Fruit fly (Drosophila melanogaster) whole organism, embryonic: Measurements from ENCODE around the gene Scamp.

Experiments
- Ada2b ChIP-seq: fragments of 200-800 bp; sonication (Bioruptor generic); IDR thresholded peaks from 2 replicates; pipeline ENCODE4 v1.3.6; 2022; ENCODE audit warnings: missing biosample characterization, missing genetic modification characterization
- Adf1 ChIP-seq: fragments of 200-800 bp; sonication (Bioruptor generic); IDR thresholded peaks from 2 replicates; pipeline ENCODE4 v1.3.6; 2022; ENCODE audit warnings: missing biosample characterization, missing genetic modification characterization
- BtbVII ChIP-seq: fragments of 200-800 bp; sonication (Bioruptor generic); optimal IDR thresholded peaks from 3 replicates; lab custom pipeline; 2017; ENCODE audit warnings: missing biosample characterization, mild to moderate bottlenecking, missing genetic modification characterization
- CG10431 ChIP-seq: fragments of 200-800 bp; sonication (Bioruptor generic); optimal IDR thresholded peaks from 3 replicates; lab custom pipeline; 2018; ENCODE audit warnings: missing biosample characterization, mild to moderate bottlenecking, missing genetic modification characterization
- CG13123 ChIP-seq: fragments of 200-800 bp; sonication (Bioruptor generic); optimal IDR thresholded peaks from 2 replicates; lab custom pipeline; 2016; ENCODE audit warnings: missing biosample characterization, missing genetic modification characterization
- CG13424 ChIP-seq: fragments of 200-800 bp; sonication (Bioruptor generic); optimal IDR thresholded peaks from 2 replicates; lab custom pipeline; 2019; ENCODE audit warnings: missing biosample characterization, mild to moderate bottlenecking, missing genetic modification characterization, moderate library complexity
- CG15514 ChIP-seq: fragments of 200-800 bp; sonication (Bioruptor generic); optimal IDR thresholded peaks from 3 replicates; lab custom pipeline; 2017; ENCODE audit warnings: missing biosample characterization, missing genetic modification characterization, mild to moderate bottlenecking, moderate library complexity, missing genetic modification reagents
- CG17385 ChIP-seq: fragments of 200-800 bp; sonication (Bioruptor generic); optimal IDR thresholded peaks from 3 replicates; lab custom pipeline; 2018; ENCODE audit warnings: missing biosample characterization, mild to moderate bottlenecking, missing genetic modification characterization
- CG17568 ChIP-seq: fragments of 200-800 bp; sonication (Bioruptor generic); optimal IDR thresholded peaks from 2 replicates; lab custom pipeline; 2018; ENCODE audit warnings: missing biosample characterization, mild to moderate bottlenecking, missing genetic modification characterization, moderate library complexity
- CG17829 ChIP-seq: fragments of 200-800 bp; optimal IDR thresholded peaks from 2 replicates; lab custom pipeline; 2019; ENCODE audit warnings: missing biosample characterization, mild to moderate bottlenecking, missing genetic modification characterization, moderate library complexity
- CG18599 ChIP-seq: fragments of 200-800 bp; sonication (Bioruptor generic); optimal IDR thresholded peaks from 3 replicates; lab custom pipeline; 2017; ENCODE audit warnings: missing biosample characterization, missing genetic modification characterization, mild to moderate bottlenecking, moderate library complexity, missing genetic modification reagents
- CG18619 ChIP-seq: fragments of 200-800 bp; sonication (Bioruptor generic); optimal IDR thresholded peaks from 3 replicates; lab custom pipeline; 2017; ENCODE audit warnings: missing biosample characterization, mild to moderate bottlenecking, missing genetic modification characterization
- CG30403 ChIP-seq: fragments of 200-800 bp; sonication (Bioruptor generic); optimal IDR thresholded peaks from 3 replicates; lab custom pipeline; 2016; ENCODE audit warnings: missing biosample characterization, missing genetic modification characterization
- CG3065 ChIP-seq: fragments of 200-800 bp; sonication (Bioruptor generic); optimal IDR thresholded peaks from 2 replicates; lab custom pipeline; 2016; ENCODE audit warnings: missing biosample characterization, missing genetic modification characterization
- CG31388 ChIP-seq: fragments of 200-800 bp; sonication (Bioruptor generic); optimal IDR thresholded peaks from 2 replicates; lab custom pipeline; 2016; ENCODE audit warnings: missing biosample characterization, missing genetic modification characterization
- CG34224 ChIP-seq: fragments of 200-800 bp; sonication (Bioruptor generic); IDR thresholded peaks from 3 replicates; pipeline ENCODE4 v1.3.6; 2022; ENCODE audit warnings: missing biosample characterization, missing genetic modification characterization; ENCODE audit not compliant: partially characterized antibody
- CG42726 ChIP-seq: fragments of 200-800 bp; sonication (Bioruptor generic); IDR thresholded peaks from 2 replicates; pipeline ENCODE4 v1.3.6; 2022; ENCODE audit warnings: missing biosample characterization, missing genetic modification characterization; ENCODE audit not compliant: partially characterized antibody
- CG5953 ChIP-seq: fragments of 200-800 bp; sonication (Bioruptor generic); IDR thresholded peaks from 2 replicates; pipeline ENCODE4 v1.3.6; 2022; ENCODE audit warnings: missing biosample characterization, missing genetic modification characterization
- CG6813 ChIP-seq: fragments of 200-800 bp; sonication (Bioruptor generic); optimal IDR thresholded peaks from 2 replicates; lab custom pipeline; 2017; ENCODE audit warnings: missing biosample characterization, missing genetic modification characterization, mild to moderate bottlenecking, moderate library complexity, missing genetic modification reagents
- CG8944 ChIP-seq: fragments of 200-800 bp; sonication (Bioruptor generic); optimal IDR thresholded peaks from 3 replicates; lab custom pipeline; 2016; ENCODE audit warnings: missing biosample characterization, missing genetic modification characterization
- CG9437 ChIP-seq: fragments of 200-800 bp; sonication (Bioruptor generic); optimal IDR thresholded peaks from 2 replicates; lab custom pipeline; 2018; ENCODE audit warnings: missing biosample characterization, mild to moderate bottlenecking, missing genetic modification characterization
- CG9817 ChIP-seq: fragments of 200-800 bp; sonication (Bioruptor generic); optimal IDR thresholded peaks from 2 replicates; lab custom pipeline; 2018; ENCODE audit warnings: missing biosample characterization, mild to moderate bottlenecking, missing genetic modification characterization, moderate library complexity
- CTCF ChIP-seq: fragments of 200-800 bp; sonication (Bioruptor generic); optimal IDR thresholded peaks from 2 replicates; lab custom pipeline; 2017; ENCODE audit warnings: missing biosample characterization, mild to moderate bottlenecking, missing genetic modification characterization, moderate library complexity
- E2f1 ChIP-seq: fragments of 200-800 bp; sonication (Bioruptor generic); IDR thresholded peaks from 2 replicates; pipeline ENCODE4 v1.3.6; 2022; ENCODE audit warnings: missing biosample characterization, missing genetic modification characterization
- Gug ChIP-seq: fragments of 200-800 bp; sonication (Bioruptor generic); IDR thresholded peaks from 4 replicates; pipeline ENCODE4 v1.3.6; 2022; ENCODE audit warnings: missing biosample characterization, missing genetic modification characterization
- H15 ChIP-seq: fragments of 200-800 bp; sonication (Bioruptor generic); IDR thresholded peaks from 3 replicates; pipeline ENCODE4 v1.3.6; 2022; ENCODE audit warnings: missing biosample characterization, missing genetic modification characterization
- Hand ChIP-seq: fragments of 200-800 bp; sonication (Bioruptor generic); optimal IDR thresholded peaks from 2 replicates; lab custom pipeline; 2017; ENCODE audit warnings: mild to moderate bottlenecking, missing biosample characterization, missing genetic modification reagents, missing genetic modification characterization
- Hey ChIP-seq: fragments of 200-800 bp; sonication (Bioruptor generic); optimal IDR thresholded peaks from 3 replicates; lab custom pipeline; 2018; ENCODE audit warnings: missing biosample characterization, mild to moderate bottlenecking, missing genetic modification characterization
- HmgZ ChIP-seq: fragments of 200-800 bp; sonication (Bioruptor generic); optimal IDR thresholded peaks from 2 replicates; lab custom pipeline; 2018; ENCODE audit warnings: missing biosample characterization, mild to moderate bottlenecking, missing genetic modification characterization
- Hsf ChIP-seq: fragments of 200-800 bp; sonication (Bioruptor generic); optimal IDR thresholded peaks from 3 replicates; lab custom pipeline; 2016; ENCODE audit warnings: missing biosample characterization, missing genetic modification characterization
- Max ChIP-seq: fragments of 200-800 bp; sonication (Bioruptor generic); optimal IDR thresholded peaks from 2 replicates; lab custom pipeline; 2016; ENCODE audit warnings: missing biosample characterization, mild to moderate bottlenecking, missing genetic modification characterization
- NC2β ChIP-seq: fragments of 200-800 bp; sonication (Bioruptor generic); optimal IDR thresholded peaks from 2 replicates; lab custom pipeline; 2016; ENCODE audit warnings: missing biosample characterization, missing genetic modification characterization
- NFAT ChIP-seq: fragments of 200-800 bp; sonication (Bioruptor generic); IDR thresholded peaks from 2 replicates; pipeline ENCODE4 v1.3.6; 2022; ENCODE audit warnings: missing biosample characterization, missing genetic modification characterization
- Oli ChIP-seq: fragments of 200-800 bp; sonication (Bioruptor generic); optimal IDR thresholded peaks from 2 replicates; lab custom pipeline; 2018; ENCODE audit warnings: missing biosample characterization, mild to moderate bottlenecking, missing genetic modification characterization, moderate library complexity
- Scr ChIP-seq: fragments of 200-800 bp; sonication (Bioruptor generic); IDR thresholded peaks from 2 replicates; pipeline ENCODE4 v1.3.6; 2022; ENCODE audit warnings: missing biosample characterization, missing genetic modification characterization; ENCODE audit not compliant: partially characterized antibody
- Sin3A ChIP-seq: fragments of >200 bp; optimal IDR thresholded peaks from 2 replicates; lab custom pipeline; 2018
- Sox102F ChIP-seq: fragments of 200-800 bp; sonication (Bioruptor generic); optimal IDR thresholded peaks from 2 replicates; lab custom pipeline; 2018; ENCODE audit warnings: missing biosample characterization, mild to moderate bottlenecking, missing genetic modification characterization, moderate library complexity
- bsh ChIP-seq, 2 experiments: fragments of 200-800 bp; sonication (Bioruptor generic); optimal IDR thresholded peaks; 2 replicates each; lab custom pipeline; 2017 to 2018; ENCODE audit warnings: mild to moderate bottlenecking in 2 of 2, missing biosample characterization in 2 of 2, missing genetic modification characterization in 2 of 2, moderate library complexity in 1 of 2
- croc ChIP-seq: fragments of 200-800 bp; sonication (Bioruptor generic); conservative IDR thresholded peaks from 3 replicates; pipeline ENCODE4 v1.3.6; 2022; ENCODE audit warnings: missing biosample characterization, missing genetic modification characterization
- dimm ChIP-seq: fragments of 200-800 bp; sonication (Bioruptor generic); IDR thresholded peaks from 2 replicates; pipeline ENCODE4 v1.3.6; 2022; ENCODE audit warnings: missing biosample characterization, missing genetic modification characterization
- dysf ChIP-seq: fragments of 200-800 bp; sonication (Bioruptor generic); IDR thresholded peaks from 3 replicates; pipeline ENCODE4 v1.3.6; 2022; ENCODE audit warnings: missing biosample characterization, missing genetic modification characterization
- fru ChIP-seq: fragments of >200 bp; optimal IDR thresholded peaks from 2 replicates; lab custom pipeline; 2017
- gcm2 ChIP-seq: fragments of 200-800 bp; sonication (Bioruptor generic); optimal IDR thresholded peaks from 2 replicates; lab custom pipeline; 2016; ENCODE audit warnings: missing biosample characterization, missing genetic modification characterization
- gfzf ChIP-seq: fragments of 200-800 bp; sonication (Bioruptor generic); optimal IDR thresholded peaks from 2 replicates; lab custom pipeline; 2016; ENCODE audit warnings: missing biosample characterization, mild to moderate bottlenecking, missing genetic modification characterization, moderate library complexity
- hbn ChIP-seq: fragments of 200-800 bp; sonication (Bioruptor generic); IDR thresholded peaks from 2 replicates; pipeline ENCODE4 v1.3.6; 2022; ENCODE audit warnings: missing biosample characterization, missing genetic modification characterization; ENCODE audit not compliant: partially characterized antibody
- jumu ChIP-seq: fragments of 200-800 bp; sonication (Bioruptor generic); optimal IDR thresholded peaks from 3 replicates; lab custom pipeline; 2016; ENCODE audit warnings: missing biosample characterization, missing genetic modification characterization
- kay ChIP-seq: fragments of 200-800 bp; sonication (Bioruptor generic); optimal IDR thresholded peaks from 2 replicates; lab custom pipeline; 2016; ENCODE audit warnings: missing biosample characterization, missing genetic modification characterization
- maf-S ChIP-seq: fragments of 200-800 bp; sonication (Bioruptor generic); optimal IDR thresholded peaks from 2 replicates; lab custom pipeline; 2016; ENCODE audit warnings: missing biosample characterization, missing genetic modification characterization
- odd ChIP-seq: fragments of 200-800 bp; sonication (Bioruptor generic); optimal IDR thresholded peaks from 2 replicates; lab custom pipeline; 2017; ENCODE audit warnings: missing biosample characterization, mild to moderate bottlenecking, missing genetic modification characterization
- schlank ChIP-seq: fragments of 200-800 bp; sonication (Bioruptor generic); optimal IDR thresholded peaks from 2 replicates; lab custom pipeline; 2018; ENCODE audit warnings: missing biosample characterization, mild to moderate bottlenecking, missing genetic modification characterization
- ssp ChIP-seq: fragments of 200-800 bp; sonication (Bioruptor generic); IDR thresholded peaks from 2 replicates; pipeline ENCODE4 v1.3.6; 2022; ENCODE audit warnings: missing biosample characterization, missing genetic modification characterization
- vfl ChIP-seq: fragments of 200-800 bp; sonication (Bioruptor generic); optimal IDR thresholded peaks from 2 replicates; lab custom pipeline; 2016; ENCODE audit warnings: missing biosample characterization, missing genetic modification characterization

Gene Scamp

DNA sequence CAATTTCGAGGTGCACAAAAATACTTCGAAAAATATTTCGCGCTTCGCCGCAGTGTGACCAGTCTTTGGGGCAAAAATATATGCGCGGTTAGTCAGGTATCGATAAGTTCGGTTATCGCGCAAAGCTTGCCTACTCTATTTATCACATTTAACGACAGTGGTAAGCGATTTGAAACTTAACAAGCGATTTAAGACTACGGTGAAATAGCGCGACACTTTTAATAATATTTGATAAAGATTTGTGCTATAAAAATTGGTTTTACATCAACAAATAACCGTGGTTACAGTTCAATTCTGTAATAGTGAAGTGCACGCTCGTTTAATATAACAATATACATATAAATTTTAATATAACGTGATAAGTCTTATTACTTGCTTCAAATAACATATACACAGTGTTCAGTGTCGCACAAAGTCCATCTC is 25.7 kb upstream of the Scamp start, which contains the start of gene mh (continued):
- TF ChIP-seq gcm2 (GFP tag; lab: Kevin White, UChicago) (no peak), BtbVII (GFP tag; lab: Kevin White, UChicago) (no peak), Sox102F (GFP tag; lab: Kevin White, UChicago) (no peak), Gug (GFP tag; lab: Robert Waterston, UW) (no peak; the same call in 3 of the 4 replicates), vfl (no peak), gfzf (GFP tag; lab: Kevin White, UChicago) (peak; percentile 73), CG15514 (GFP tag; lab: Kevin White, UChicago) (peak; percentile 48), Scr (GFP tag; lab: Robert Waterston, UW) (peak; percentile 66), CG10431 (GFP tag; lab: Kevin White, UChicago) (no peak), croc (no peak), Hey (tag; lab: Kevin White, UChicago) (no peak), maf-S (GFP tag; lab: Kevin White, UChicago) (no peak), CG18599 (GFP tag; lab: Kevin White, UChicago) (no peak), CG9817 (tag; lab: Kevin White, UChicago) (peak; percentile 32), NC2β (no peak), ssp (GFP tag; lab: Robert Waterston, UW) (no peak), Sin3A (peak; percentile 42), CTCF (GFP tag; lab: Kevin White, UChicago) (no peak), bsh (GFP tag; optimal IDR thresholded peaks at IDR 0.05; lab: Kevin White, UChicago) (peak in 1 of 2 experiments; percentile 10), CG17829 (peak; percentile 9), Ada2b (peak; percentile 48), NFAT (GFP tag; lab: Robert Waterston, UW) (no peak), dimm (GFP tag; lab: Robert Waterston, UW) (no peak), CG13424 (peak; percentile 48), CG5953 (GFP tag; lab: Robert Waterston, UW) (no peak), H15 (GFP tag; lab: Robert Waterston, UW) (no peak), fru (lab: Kevin White, UChicago) (no peak), E2f1 (GFP tag; lab: Robert Waterston, UW) (no peak), CG13123 (GFP tag; lab: Kevin White, UChicago) (no peak), CG17568 (GFP tag; lab: Kevin White, UChicago) (no peak), CG18619 (GFP tag; lab: Kevin White, UChicago) (no peak), dysf (GFP tag; lab: Robert Waterston, UW) (peak; percentile 48; the same call in 1 of the 3 replicates), Max (GFP tag; lab: Kevin White, UChicago) (peak; percentile 34), schlank (tag; lab: Kevin White, UChicago) (no peak), CG17385 (GFP tag; lab: Kevin White, UChicago) (peak; percentile 19), CG30403 (GFP tag; lab: Kevin White, UChicago) (peak; percentile 52), kay (GFP tag; lab: Kevin White, UChicago) (no peak), CG9437 (GFP tag; lab: Kevin White, UChicago) (peak; percentile 52), CG31388 (GFP tag; lab: Kevin White, UChicago) (no peak), jumu (peak; percentile 5), HmgZ (tag; lab: Kevin White, UChicago) (no peak), CG8944 (GFP tag; lab: Kevin White, UChicago) (no peak), CG6813 (GFP tag; lab: Kevin White, UChicago) (no peak), CG34224 (GFP tag; lab: Robert Waterston, UW) (peak; percentile 44; the same call in 2 of the 3 replicates), CG3065 (GFP tag; lab: Kevin White, UChicago) (no peak), Hand (GFP tag; lab: Kevin White, UChicago) (no peak), hbn (GFP tag; lab: Robert Waterston, UW) (peak; percentile 21; the same call in 1 of the 2 replicates), CG42726 (0 out of 2 replicates have a peak, but pooled peaks have one; percentile 28), Hsf (GFP tag; lab: Kevin White, UChicago) (peak; percentile 30), odd (no peak), Oli (tag; lab: Kevin White, UChicago) (peak; percentile 9), Adf1 (GFP tag; lab: Robert Waterston, UW) (no peak)
